Worm (Caenorhabditis elegans) whole organism, L1 larva: Measurements from ENCODE around the gene col-151.

Source experiments
- F16B12.6 ChIP-seq: fragments of 150-350 bp; optimal IDR thresholded peaks from 2 replicates; lab custom pipeline; 2014; ENCODE audit warnings: missing biosample characterization, missing genetic modification characterization
- Y116A8C.19 ChIP-seq: sonication (generic microtip); optimal IDR thresholded peaks from 2 replicates; lab custom pipeline; 2016; ENCODE audit warnings: missing compliant biosample characterization, missing genetic modification characterization, borderline replicate concordance
- aha-1 ChIP-seq: fragments of 150-350 bp; optimal IDR thresholded peaks from 2 replicates; lab custom pipeline; 2014; ENCODE audit warnings: missing biosample characterization, missing genetic modification characterization
- alr-1 ChIP-seq: fragments of 200-800 bp; sonication (Bioruptor generic); optimal IDR thresholded peaks from 2 replicates; lab custom pipeline; 2018; ENCODE audit warnings: borderline replicate concordance, mild to moderate bottlenecking, missing genetic modification characterization, missing compliant biosample characterization
- ceh-8 ChIP-seq: fragments of 200-800 bp; sonication (Bioruptor generic); optimal IDR thresholded peaks from 2 replicates; lab custom pipeline; 2018; ENCODE audit warnings: mild to moderate bottlenecking, missing genetic modification characterization, moderate library complexity, missing compliant biosample characterization
- dpl-1 ChIP-seq, 3 experiments: fragments of 150-350 bp in 2 of 3; sonication (generic microtip) in 1 of 3; optimal IDR thresholded peaks; 2 replicates each; lab custom pipeline; 2014 to 2017; ENCODE audit warnings: missing biosample characterization in 3 of 3, missing genetic modification characterization in 3 of 3, missing genetic modification reagents in 3 of 3
- efl-1 ChIP-seq, 4 experiments: fragments of 150-350 bp; optimal IDR thresholded peaks in 3 of 4; peaks in 1 of 4; 1 replicate in 1 of 4; 2 replicates in 3 of 4; lab custom pipeline; 2014; ENCODE audit warnings: missing biosample characterization in 2 of 4, missing genetic modification characterization in 2 of 4, missing genetic modification reagents in 2 of 4
- egl-27 ChIP-seq, 2 experiments: fragments of 150-350 bp in 1 of 2; sonication (generic microtip); optimal IDR thresholded peaks; 3 replicates each; lab custom pipeline; 2017 to 2018; ENCODE audit warnings: missing biosample characterization in 2 of 2, missing genetic modification characterization in 2 of 2, missing genetic modification reagents in 2 of 2
- elt-2 ChIP-seq: sonication (generic microtip); optimal IDR thresholded peaks from 2 replicates; lab custom pipeline; 2016; ENCODE audit warnings: missing genetic modification characterization, mild to moderate bottlenecking, inconsistent platforms, missing compliant biosample characterization, missing genetic modification reagents
- elt-3 ChIP-seq, 6 experiments: fragments of 150-350 bp in 1 of 6; sonication (generic microtip); optimal IDR thresholded peaks; 2 replicates each; lab custom pipeline; 2017 to 2018; ENCODE audit warnings: missing biosample characterization in 6 of 6, missing genetic modification characterization in 6 of 6, inconsistent platforms in 1 of 6
- grh-1 ChIP-seq: fragments of 200-800 bp; sonication (Bioruptor generic); IDR thresholded peaks from 2 replicates; pipeline ENCODE4 v1.3.6; 2022; ENCODE audit warnings: missing genetic modification reagents, missing genetic modification characterization, missing compliant biosample characterization
- irx-1 ChIP-seq: sonication (generic microtip); optimal IDR thresholded peaks from 2 replicates; lab custom pipeline; 2016; ENCODE audit warnings: missing genetic modification characterization, missing compliant biosample characterization
- lin-13 ChIP-seq: fragments of 150-350 bp; optimal IDR thresholded peaks from 2 replicates; lab custom pipeline; 2014; ENCODE audit warnings: missing biosample characterization, missing genetic modification reagents, missing genetic modification characterization
- lin-14 ChIP-seq: fragments of 200-800 bp; sonication (Bioruptor generic); optimal IDR thresholded peaks from 2 replicates; lab custom pipeline; 2018; ENCODE audit warnings: mild to moderate bottlenecking, missing genetic modification characterization, moderate library complexity, missing compliant biosample characterization
- lin-15B ChIP-seq: fragments of 150-350 bp; sonication (generic microtip); optimal IDR thresholded peaks from 3 replicates; lab custom pipeline; 2014; ENCODE audit warnings: missing biosample characterization, missing genetic modification characterization
- lin-35 ChIP-seq, 2 experiments: fragments of 150-350 bp; optimal IDR thresholded peaks; 2 replicates each; lab custom pipeline; 2014; ENCODE audit warnings: missing biosample characterization in 2 of 2, missing genetic modification characterization in 2 of 2, missing genetic modification reagents in 2 of 2
- lin-39 ChIP-seq: fragments of 150-350 bp; optimal IDR thresholded peaks from 2 replicates; lab custom pipeline; 2014; ENCODE audit warnings: missing biosample characterization, missing genetic modification reagents, missing genetic modification characterization
- lir-3 ChIP-seq: sonication (generic microtip); optimal IDR thresholded peaks from 2 replicates; lab custom pipeline; 2016; ENCODE audit warnings: mild to moderate bottlenecking, missing genetic modification characterization, moderate library complexity, missing compliant biosample characterization; ENCODE audit not compliant: poor library complexity
- lsy-2 ChIP-seq, 2 experiments: fragments of 150-350 bp; optimal IDR thresholded peaks; 2 replicates each; lab custom pipeline; 2014; ENCODE audit warnings: missing biosample characterization in 2 of 2, missing genetic modification characterization in 2 of 2
- mef-2 ChIP-seq: fragments of 150-350 bp; optimal IDR thresholded peaks from 2 replicates; lab custom pipeline; 2014; ENCODE audit warnings: missing biosample characterization, missing genetic modification characterization
- mep-1 ChIP-seq: fragments of 150-350 bp; optimal IDR thresholded peaks from 2 replicates; lab custom pipeline; 2014; ENCODE audit warnings: missing biosample characterization, missing genetic modification characterization
- nhr-19 ChIP-seq: fragments of 200-800 bp; sonication (Bioruptor generic); conservative IDR thresholded peaks from 2 replicates; pipeline ENCODE4 v1.3.6; 2022; ENCODE audit warnings: missing genetic modification characterization, missing compliant biosample characterization
- nhr-71 ChIP-seq: sonication (generic microtip); optimal IDR thresholded peaks from 2 replicates; lab custom pipeline; 2016; ENCODE audit warnings: mild to moderate bottlenecking, missing genetic modification characterization, moderate library complexity, missing compliant biosample characterization
- pax-3 ChIP-seq: fragments of 200-800 bp; sonication (Bioruptor generic); optimal IDR thresholded peaks from 2 replicates; lab custom pipeline; 2018; ENCODE audit warnings: mild to moderate bottlenecking, missing genetic modification characterization, moderate library complexity, missing compliant biosample characterization
- pqm-1 ChIP-seq: sonication (generic microtip); optimal IDR thresholded peaks from 3 replicates; lab custom pipeline; 2017; ENCODE audit warnings: missing biosample characterization, missing genetic modification characterization
- rnt-1 ChIP-seq: sonication (generic microtip); optimal IDR thresholded peaks from 2 replicates; lab custom pipeline; 2016; ENCODE audit warnings: mild to moderate bottlenecking, missing genetic modification characterization, moderate library complexity, missing compliant biosample characterization
- skn-1 ChIP-seq: fragments of 150-350 bp; optimal IDR thresholded peaks from 2 replicates; lab custom pipeline; 2014; ENCODE audit warnings: missing biosample characterization, missing genetic modification characterization
- sup-37 ChIP-seq: fragments of 200-800 bp; sonication (Bioruptor generic); optimal IDR thresholded peaks from 2 replicates; lab custom pipeline; 2018; ENCODE audit warnings: mild to moderate bottlenecking, missing genetic modification characterization, missing compliant biosample characterization
- swsn-7 ChIP-seq: sonication (generic microtip); optimal IDR thresholded peaks from 2 replicates; lab custom pipeline; 2016; ENCODE audit warnings: missing genetic modification characterization, missing compliant biosample characterization
- tbx-2 ChIP-seq: sonication (generic microtip); optimal IDR thresholded peaks from 2 replicates; lab custom pipeline; 2016; ENCODE audit warnings: missing genetic modification characterization, missing compliant biosample characterization
- tlp-1 ChIP-seq: fragments of 150-350 bp; optimal IDR thresholded peaks from 2 replicates; lab custom pipeline; 2014; ENCODE audit warnings: missing biosample characterization, missing genetic modification characterization
- unc-130 ChIP-seq: fragments of 150-350 bp; optimal IDR thresholded peaks from 2 replicates; lab custom pipeline; 2017; ENCODE audit warnings: missing biosample characterization, missing genetic modification characterization, inconsistent platforms
- unc-30 ChIP-seq: sonication (generic microtip); optimal IDR thresholded peaks from 2 replicates; lab custom pipeline; 2017; ENCODE audit warnings: missing biosample characterization, missing genetic modification characterization
- unc-98 ChIP-seq: fragments of 200-800 bp; sonication (Bioruptor generic); IDR thresholded peaks from 2 replicates; pipeline ENCODE4 v1.3.6; 2022; ENCODE audit warnings: missing genetic modification characterization, missing compliant biosample characterization
- vab-15 ChIP-seq: sonication (generic microtip); optimal IDR thresholded peaks from 2 replicates; lab custom pipeline; 2017; ENCODE audit warnings: missing genotype, mild to moderate bottlenecking, missing genetic modification characterization, missing compliant biosample characterization

The col-151 gene

DNA sequence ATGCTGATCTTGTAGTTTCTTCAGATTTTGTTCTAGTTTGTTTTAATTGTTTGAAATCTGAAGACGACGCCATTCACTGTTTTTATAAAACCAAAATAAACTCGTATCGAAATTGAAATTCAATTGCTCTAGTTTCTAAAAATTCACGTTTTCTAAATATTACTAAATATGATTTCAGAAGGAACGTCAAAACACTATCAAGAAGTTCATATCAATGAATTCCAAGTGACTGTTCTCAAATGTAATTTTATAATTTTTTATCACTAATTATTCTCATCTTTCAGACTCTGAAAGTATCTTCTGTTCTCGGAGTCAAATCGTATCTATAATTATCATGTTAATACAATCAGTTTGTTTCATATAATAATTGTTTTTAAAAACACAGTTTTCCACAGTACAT lies 45.7 kb upstream of the col-151 start, which contains the start of gene snf-10:
TSS of gene snf-10 (minus strand) at position 101 of the 400 bp plus-strand sequence.
- no peak for TF ChIP-seq elt-2 (tag; lab: Kevin White, UChicago)

DNA sequence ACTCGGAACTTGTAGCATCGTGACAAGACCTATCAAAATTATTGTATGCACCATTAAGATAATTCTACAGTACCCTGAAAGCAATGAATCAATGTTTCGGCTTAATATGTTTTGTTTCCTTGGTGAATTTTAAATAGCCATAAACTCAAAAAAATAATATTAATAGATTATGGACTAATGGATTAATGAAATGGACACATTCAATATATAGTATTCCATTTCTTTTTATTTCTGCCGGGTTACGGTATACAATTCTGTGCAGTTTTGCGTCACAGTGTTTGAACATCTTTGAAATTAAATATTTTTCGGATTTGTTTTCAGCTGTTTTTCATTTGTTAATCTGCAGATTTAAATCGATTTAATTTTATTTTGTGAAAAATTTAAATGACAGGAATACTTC lies 41.6 kb upstream of the col-151 start, which contains the start of gene set-22:
TSS of gene set-22 (plus strand) at position 301 of the 400 bp plus-strand sequence.
- TF ChIP-seq mef-2 (tag; lab: Kevin White, UChicago) (no peak), lin-35 (GFP tag; optimal IDR thresholded peaks at IDR 0.05; lab: Kevin White, UChicago) (no peak), F16B12.6 (tag; lab: Kevin White, UChicago) (no peak), unc-98 (GFP tag; lab: Robert Waterston, UW) (no peak), tbx-2 (no peak), sup-37 (GFP tag; lab: Kevin White, UChicago) (no peak), irx-1 (no peak), Y116A8C.19 (tag; lab: Kevin White, UChicago) (no peak)
- TF ChIP-seq, all 84 proteins: peak for 0

DNA sequence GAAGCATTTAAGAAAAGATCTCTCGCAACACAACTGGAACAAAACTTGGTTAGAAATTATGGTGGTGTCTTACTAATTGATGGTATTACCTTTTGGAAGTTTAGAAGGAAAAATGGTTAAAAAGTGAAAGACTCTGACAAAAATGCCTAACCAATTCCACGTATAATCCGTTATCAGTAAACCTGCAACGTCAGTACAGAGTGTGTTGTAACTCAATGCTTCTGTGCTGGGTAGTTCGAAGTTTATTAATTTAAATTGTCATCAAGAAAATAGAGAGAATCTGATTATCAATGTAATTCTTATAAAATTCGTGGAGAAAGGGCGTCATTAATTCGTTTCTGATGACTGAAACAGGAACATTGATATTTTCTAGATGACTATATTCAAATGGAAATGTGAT lies 40.2 kb upstream of the col-151 start:
- TF ChIP-seq mep-1 = no peak

DNA sequence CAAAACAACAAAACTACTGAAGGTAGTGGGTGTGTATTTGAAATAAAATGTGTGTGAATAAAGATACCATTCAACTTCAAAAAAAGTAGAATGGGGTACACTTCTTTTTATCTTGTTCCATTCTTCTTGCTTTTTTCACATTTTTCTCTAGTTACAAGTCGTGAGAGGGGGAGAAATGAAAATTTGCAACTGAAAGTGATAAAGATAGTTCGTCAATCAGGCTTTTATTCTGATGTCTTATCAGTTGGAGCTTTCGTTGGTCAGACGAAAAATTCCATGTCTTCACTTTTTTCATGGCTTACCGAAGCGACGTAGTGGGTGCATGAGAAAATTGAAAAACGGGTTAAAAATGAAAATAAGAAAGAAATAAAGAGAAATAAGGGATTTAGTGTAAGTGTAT lies 38.7 kb upstream of the col-151 start, which contains the start of gene Y32F6A.4:
TSS of gene Y32F6A.4 (minus strand) at position 347 of the 400 bp plus-strand sequence.
- no peak for TF ChIP-seq skn-1 (tag; lab: Kevin White, UChicago)
- TF ChIP-seq elt-2 (tag; lab: Kevin White, UChicago) = peak; percentile 51
- no peak for TF ChIP-seq aha-1 (tag; lab: Kevin White, UChicago)
- TF ChIP-seq, all 84 proteins: peak for 1

- TF ChIP-seq irx-1 = no peak
- no peak for TF ChIP-seq unc-30 (tag; lab: Kevin White, UChicago)
- no peak for TF ChIP-seq elt-3 (tag; optimal IDR thresholded peaks at IDR 0.05; lab: Kevin White, UChicago)
- peak; percentile 28 for TF ChIP-seq pqm-1 (tag; lab: Kevin White, UChicago)
- peak; percentile 20 for TF ChIP-seq lin-14 (GFP tag; lab: Kevin White, UChicago)
- no peak for TF ChIP-seq efl-1 (optimal IDR thresholded peaks at IDR 0.05; lab: Kevin White, UChicago)
- no peak for TF ChIP-seq efl-1 (GFP tag; optimal IDR thresholded peaks at IDR 0.05 in 1 of 2; lab: Kevin White, UChicago)
- TF ChIP-seq lin-35 (GFP tag; optimal IDR thresholded peaks at IDR 0.05; lab: Kevin White, UChicago) = peak in 1 of 2 experiments; percentile 7
- TF ChIP-seq lin-15B (tag; lab: Kevin White, UChicago) = no peak
- no peak for TF ChIP-seq nhr-19 (GFP tag; lab: Robert Waterston, UW)
- TF ChIP-seq lsy-2 (tag; optimal IDR thresholded peaks at IDR 0.05; lab: Kevin White, UChicago) = peak in 1 of 2 experiments; percentile 4
- TF ChIP-seq dpl-1 (GFP tag; optimal IDR thresholded peaks at IDR 0.05; lab: Kevin White, UChicago) = no peak
- TF ChIP-seq pax-3 (tag; lab: Kevin White, UChicago) = no peak
- no peak for TF ChIP-seq lin-39 (tag; lab: Kevin White, UChicago)
- TF ChIP-seq elt-2 (tag; lab: Kevin White, UChicago) = peak; percentile 92
- TF ChIP-seq, all 84 proteins: peak for 5
Measured at ce11 chrV:10432607-10433006, 37.6 kb upstream of the col-151 start.

ce11 chrV:10428608-10429007 lies 33.6 kb upstream of the col-151 start, which contains the start of gene tag-314:
TSS of gene tag-314 (minus strand) at chrV:10428708.
- no peak for TF ChIP-seq tlp-1
- TF ChIP-seq rnt-1 (tag; lab: Kevin White, UChicago) = no peak
- no peak for TF ChIP-seq egl-27 (tag; optimal IDR thresholded peaks at IDR 0.05; lab: Kevin White, UChicago)
- TF ChIP-seq vab-15 (tag; lab: Kevin White, UChicago) = no peak
- no peak for TF ChIP-seq ceh-8
- no peak for TF ChIP-seq grh-1 (GFP tag; lab: Robert Waterston, UW)
- TF ChIP-seq sup-37 (GFP tag; lab: Kevin White, UChicago) = no peak
- no peak for TF ChIP-seq alr-1 (tag; lab: Kevin White, UChicago)
- no peak for TF ChIP-seq lir-3 (tag; lab: Kevin White, UChicago)
- no peak for TF ChIP-seq unc-130
- TF ChIP-seq Y116A8C.19 (tag; lab: Kevin White, UChicago) = no peak
- no peak for TF ChIP-seq nhr-71 (tag; lab: Kevin White, UChicago)
- no peak for TF ChIP-seq lin-15B (tag; lab: Kevin White, UChicago)
- no peak for TF ChIP-seq lin-13 (GFP tag; lab: Kevin White, UChicago)
- TF ChIP-seq lsy-2 (tag; optimal IDR thresholded peaks at IDR 0.05; lab: Kevin White, UChicago) = no peak
- TF ChIP-seq efl-1 (optimal IDR thresholded peaks at IDR 0.05; lab: Kevin White, UChicago) = no peak
- TF ChIP-seq efl-1 (GFP tag; optimal IDR thresholded peaks at IDR 0.05 in 1 of 2; lab: Kevin White, UChicago) = no peak
- TF ChIP-seq swsn-7 = no peak
- TF ChIP-seq, all 84 proteins: peak for 0
